Fruit fly (Drosophila melanogaster) whole organism, embryonic: Measurements from ENCODE around the gene UBL3.
A peak's percentile ranks its signal among the peaks of the same experiment; 100 is the strongest.

ENCODE experiments used
- CG11695 ChIP-seq: fragments of 200-800 bp; sonication (Bioruptor generic); IDR thresholded peaks from 3 replicates; pipeline ENCODE4 v1.3.6; 2022; ENCODE audit warnings: missing biosample characterization, missing genetic modification characterization
- CG1233 ChIP-seq: fragments of 200-800 bp; sonication (Bioruptor generic); optimal IDR thresholded peaks from 4 replicates; lab custom pipeline; 2018; ENCODE audit warnings: missing biosample characterization, mild to moderate bottlenecking, missing genetic modification characterization
- CG13424 ChIP-seq: fragments of 200-800 bp; sonication (Bioruptor generic); optimal IDR thresholded peaks from 2 replicates; lab custom pipeline; 2019; ENCODE audit warnings: missing biosample characterization, mild to moderate bottlenecking, missing genetic modification characterization, moderate library complexity
- CG13775 ChIP-seq: fragments of 200-800 bp; sonication (Bioruptor generic); optimal IDR thresholded peaks from 3 replicates; lab custom pipeline; 2017; ENCODE audit warnings: missing biosample characterization, mild to moderate bottlenecking, missing genetic modification characterization
- CG17328 ChIP-seq: fragments of 200-800 bp; sonication (Bioruptor generic); IDR thresholded peaks from 2 replicates; pipeline ENCODE4 v1.3.6; 2022; ENCODE audit warnings: missing biosample characterization, missing genetic modification characterization
- CG17385 ChIP-seq: fragments of 200-800 bp; sonication (Bioruptor generic); optimal IDR thresholded peaks from 3 replicates; lab custom pipeline; 2018; ENCODE audit warnings: missing biosample characterization, mild to moderate bottlenecking, missing genetic modification characterization
- CG2199 ChIP-seq: fragments of 200-800 bp; sonication (Bioruptor generic); IDR thresholded peaks from 3 replicates; pipeline ENCODE4 v1.3.6; 2022; ENCODE audit warnings: missing biosample characterization, missing genetic modification characterization
- CG30403 ChIP-seq: fragments of 200-800 bp; sonication (Bioruptor generic); optimal IDR thresholded peaks from 3 replicates; lab custom pipeline; 2016; ENCODE audit warnings: missing biosample characterization, missing genetic modification characterization
- CG4328 ChIP-seq: fragments of 200-800 bp; sonication (Bioruptor generic); optimal IDR thresholded peaks from 3 replicates; lab custom pipeline; 2017; ENCODE audit warnings: missing biosample characterization, missing genetic modification reagents, missing genetic modification characterization
- CG6765 ChIP-seq: fragments of 200-800 bp; sonication (Bioruptor generic); optimal IDR thresholded peaks from 3 replicates; lab custom pipeline; 2017; ENCODE audit warnings: missing biosample characterization, mild to moderate bottlenecking, missing genetic modification characterization
- CG6854 ChIP-seq: fragments of 200-800 bp; sonication (Bioruptor generic); optimal IDR thresholded peaks from 3 replicates; lab custom pipeline; 2017; ENCODE audit warnings: missing biosample characterization, mild to moderate bottlenecking, missing genetic modification characterization
- CG7786 ChIP-seq: fragments of 200-800 bp; sonication (Bioruptor generic); optimal IDR thresholded peaks from 2 replicates; lab custom pipeline; 2016; ENCODE audit warnings: missing biosample characterization, missing genetic modification characterization
- CG9609 ChIP-seq: fragments of 200-800 bp; sonication (Bioruptor generic); optimal IDR thresholded peaks from 3 replicates; lab custom pipeline; 2016; ENCODE audit warnings: missing biosample characterization, missing genetic modification characterization
- Chrac-16 ChIP-seq: fragments of 200-800 bp; sonication (Bioruptor generic); optimal IDR thresholded peaks from 3 replicates; lab custom pipeline; 2016; ENCODE audit warnings: missing biosample characterization, missing genetic modification characterization
- D19A ChIP-seq: fragments of 200-800 bp; optimal IDR thresholded peaks from 3 replicates; lab custom pipeline; 2019; ENCODE audit warnings: missing biosample characterization, mild to moderate bottlenecking, missing genetic modification characterization, moderate library complexity
- Dbx ChIP-seq: fragments of 200-800 bp; sonication (Bioruptor generic); IDR thresholded peaks from 3 replicates; pipeline ENCODE4 v1.3.6; 2022; ENCODE audit warnings: missing biosample characterization, missing genetic modification characterization
- Ets65A ChIP-seq: fragments of 200-800 bp; sonication (Bioruptor generic); peaks from one replicate; lab custom pipeline; 2016; ENCODE audit warnings: missing biosample characterization, missing genetic modification characterization
- Fer1 ChIP-seq: fragments of 200-800 bp; sonication (Bioruptor generic); optimal IDR thresholded peaks from 2 replicates; lab custom pipeline; 2017; ENCODE audit warnings: missing biosample characterization, mild to moderate bottlenecking, missing genetic modification characterization
- H2.0 ChIP-seq: fragments of 200-800 bp; sonication (Bioruptor generic); IDR thresholded peaks from 2 replicates; pipeline ENCODE4 v1.3.6; 2022; ENCODE audit warnings: missing biosample characterization, missing genetic modification characterization
- HHEX ChIP-seq: fragments of 200-800 bp; sonication (Bioruptor generic); optimal IDR thresholded peaks from 3 replicates; lab custom pipeline; 2017; ENCODE audit warnings: missing biosample characterization, mild to moderate bottlenecking, missing genetic modification characterization, missing genetic modification reagents
- HLH54F ChIP-seq: fragments of 200-800 bp; sonication (Bioruptor generic); optimal IDR thresholded peaks from 3 replicates; lab custom pipeline; 2016; ENCODE audit warnings: missing biosample characterization, missing genetic modification characterization
- Max ChIP-seq: fragments of 200-800 bp; sonication (Bioruptor generic); optimal IDR thresholded peaks from 2 replicates; lab custom pipeline; 2016; ENCODE audit warnings: missing biosample characterization, mild to moderate bottlenecking, missing genetic modification characterization
- Med ChIP-seq: fragments of 200-800 bp; sonication (Bioruptor generic); peaks from one replicate; lab custom pipeline; 2016; ENCODE audit warnings: missing biosample characterization, missing genetic modification characterization, mild to moderate bottlenecking, inconsistent platforms, moderate library complexity
- Oaz ChIP-seq: fragments of 200-800 bp; sonication (Bioruptor generic); IDR thresholded peaks from 2 replicates; pipeline ENCODE4 v1.3.6; 2022; ENCODE audit warnings: missing biosample characterization, missing genetic modification characterization
- Sox102F ChIP-seq: fragments of 200-800 bp; sonication (Bioruptor generic); optimal IDR thresholded peaks from 2 replicates; lab custom pipeline; 2018; ENCODE audit warnings: missing biosample characterization, mild to moderate bottlenecking, missing genetic modification characterization, moderate library complexity
- Spps ChIP-seq: fragments of 200-800 bp; sonication (Bioruptor generic); optimal IDR thresholded peaks from 2 replicates; lab custom pipeline; 2018; ENCODE audit warnings: missing biosample characterization, mild to moderate bottlenecking, missing genetic modification characterization
- Ssrp ChIP-seq: fragments of 200-800 bp; sonication (Bioruptor generic); optimal IDR thresholded peaks from 2 replicates; lab custom pipeline; 2018; ENCODE audit warnings: missing biosample characterization, mild to moderate bottlenecking, missing genetic modification characterization, moderate library complexity
- Xbp1 ChIP-seq: fragments of 200-800 bp; sonication (Bioruptor generic); optimal IDR thresholded peaks from 3 replicates; lab custom pipeline; 2016; ENCODE audit warnings: missing biosample characterization, mild to moderate bottlenecking, missing genetic modification characterization
- Xrp1 ChIP-seq: fragments of 200-800 bp; sonication (Bioruptor generic); IDR thresholded peaks from 2 replicates; pipeline ENCODE4 v1.3.6; 2022; ENCODE audit warnings: missing biosample characterization, missing genetic modification characterization
- al ChIP-seq: fragments of 200-800 bp; sonication (Bioruptor generic); IDR thresholded peaks from 2 replicates; pipeline ENCODE4 v1.3.6; 2022; ENCODE audit warnings: missing biosample characterization, missing genetic modification characterization
- ap ChIP-seq: fragments of 200-800 bp; sonication (Bioruptor generic); IDR thresholded peaks from 2 replicates; pipeline ENCODE4 v1.3.6; 2022; ENCODE audit warnings: missing biosample characterization, missing genetic modification characterization
- chn ChIP-seq: fragments of 200-800 bp; sonication (Bioruptor generic); optimal IDR thresholded peaks from 2 replicates; lab custom pipeline; 2016; ENCODE audit warnings: missing biosample characterization, missing genetic modification characterization
- dmrt11E ChIP-seq: fragments of 200-800 bp; sonication (Bioruptor generic); optimal IDR thresholded peaks from 3 replicates; lab custom pipeline; 2018; ENCODE audit warnings: missing biosample characterization, mild to moderate bottlenecking, missing genetic modification characterization, moderate library complexity
- gro ChIP-seq: fragments of 200-800 bp; sonication (Bioruptor generic); optimal IDR thresholded peaks from 2 replicates; lab custom pipeline; 2016; ENCODE audit warnings: missing biosample characterization, missing genetic modification characterization
- gsb ChIP-seq: fragments of 200-800 bp; sonication (Bioruptor generic); IDR thresholded peaks from 2 replicates; pipeline ENCODE4 v1.3.6; 2022; ENCODE audit warnings: missing biosample characterization, missing genetic modification characterization
- ind ChIP-seq: fragments of 200-800 bp; sonication (Bioruptor generic); optimal IDR thresholded peaks from 3 replicates; lab custom pipeline; 2016; ENCODE audit warnings: missing biosample characterization, missing genetic modification characterization
- lilli ChIP-seq: fragments of 200-800 bp; sonication (Bioruptor generic); optimal IDR thresholded peaks from 3 replicates; lab custom pipeline; 2016; ENCODE audit warnings: missing biosample characterization, missing genetic modification characterization
- lola ChIP-seq, 3 experiments: fragments of >200 bp in 2 of 3; fragments of 200-800 bp in 1 of 3; sonication (Bioruptor generic) in 1 of 3; optimal IDR thresholded peaks; 2 replicates each; lab custom pipeline; 2017 to 2019; ENCODE audit warnings: missing biosample characterization in 3 of 3, missing genetic modification characterization in 3 of 3, mild to moderate bottlenecking in 1 of 3, moderate library complexity in 1 of 3
- lov ChIP-seq, 2 experiments: fragments of 200-800 bp in 1 of 2; fragments of >200 bp in 1 of 2; sonication (Bioruptor generic) in 1 of 2; IDR thresholded peaks in 1 of 2; optimal IDR thresholded peaks in 1 of 2; 2 replicates in 1 of 2; 3 replicates in 1 of 2; pipeline versions ENCODE4 v1.3.6 to Lab custom; 2017 to 2022; ENCODE audit warnings: missing biosample characterization in 1 of 2, missing genetic modification characterization in 1 of 2
- mirr ChIP-seq: fragments of 200-800 bp; sonication (Bioruptor generic); optimal IDR thresholded peaks from 3 replicates; lab custom pipeline; 2018; ENCODE audit warnings: missing biosample characterization, mild to moderate bottlenecking, missing genetic modification characterization
- nerfin-1 ChIP-seq: fragments of 200-800 bp; sonication (Bioruptor generic); optimal IDR thresholded peaks from 3 replicates; lab custom pipeline; 2019; ENCODE audit warnings: missing biosample characterization, mild to moderate bottlenecking, missing genetic modification characterization, moderate library complexity
- nmo ChIP-seq: fragments of 200-800 bp; sonication (Bioruptor generic); optimal IDR thresholded peaks from 2 replicates; lab custom pipeline; 2018; ENCODE audit warnings: missing biosample characterization, mild to moderate bottlenecking, missing genetic modification characterization, moderate library complexity
- pan ChIP-seq, 4 experiments: fragments of >200 bp in 3 of 4; fragments of 200-800 bp in 1 of 4; sonication (Bioruptor generic) in 1 of 4; optimal IDR thresholded peaks in 3 of 4; IDR thresholded peaks in 1 of 4; 2 replicates each; pipeline versions ENCODE4 v1.3.6 to Lab custom; 2017 to 2022; ENCODE audit warnings: missing biosample characterization in 2 of 4, missing genetic modification characterization in 2 of 4, mixed read lengths in 1 of 4
- phol ChIP-seq: fragments of 200-800 bp; sonication (Bioruptor generic); optimal IDR thresholded peaks from 3 replicates; lab custom pipeline; 2018; ENCODE audit warnings: missing biosample characterization, mild to moderate bottlenecking, missing genetic modification characterization, moderate library complexity
- pros ChIP-seq: fragments of 200-800 bp; sonication (Bioruptor generic); optimal IDR thresholded peaks from 3 replicates; lab custom pipeline; 2019; ENCODE audit warnings: missing biosample characterization, mild to moderate bottlenecking, missing genetic modification characterization, moderate library complexity
- sens ChIP-seq: fragments of 200-800 bp; sonication (Bioruptor generic); peaks from one replicate; lab custom pipeline; 2016; ENCODE audit warnings: missing biosample characterization, missing genetic modification characterization
- seq ChIP-seq: fragments of 200-800 bp; sonication (Bioruptor generic); IDR thresholded peaks from 2 replicates; pipeline ENCODE4 v1.3.6; 2022; ENCODE audit warnings: missing biosample characterization, missing genetic modification characterization
- stc ChIP-seq: fragments of 200-800 bp; sonication (Bioruptor generic); IDR thresholded peaks from 2 replicates; pipeline ENCODE4 v1.3.6; 2022; ENCODE audit warnings: missing biosample characterization, missing genetic modification characterization

Gene UBL3

dm6 chrX:15818608-15819184, 34.3 kb downstream of the UBL3 start (continued):
- 0 out of 3 replicates have a peak, but pooled peaks have one; percentile 19 for TF ChIP-seq Dbx
- TF ChIP-seq lola (GFP tag; optimal IDR thresholded peaks at IDR 0.05; lab: Kevin White, UChicago) = peak in 1 of 3 experiments; percentile 43
- TF ChIP-seq seq (GFP tag; lab: Robert Waterston, UW) = peak; percentile 56; the same call in 1 of the 2 replicates
- peak; percentile 41 for TF ChIP-seq pros (GFP tag; lab: Kevin White, UChicago)
- peak; percentile 53; the same call in 1 of the 2 replicates for TF ChIP-seq stc (GFP tag; lab: Robert Waterston, UW)
- TF ChIP-seq ap (GFP tag; lab: Robert Waterston, UW) = 0 out of 2 replicates have a peak, but pooled peaks have one; percentile 21
- TF ChIP-seq CG30403 = peak; percentile 31
- no peak for TF ChIP-seq HHEX (GFP tag; lab: Kevin White, UChicago)
- TF ChIP-seq HLH54F (GFP tag; lab: Kevin White, UChicago) = peak; percentile 1
- peak; percentile 39 for TF ChIP-seq D19A (tag; lab: Kevin White, UChicago)
- peak; percentile 82 for TF ChIP-seq Med (GFP tag; lab: Kevin White, UChicago)
- TF ChIP-seq Ets65A = peak; percentile 94
- TF ChIP-seq CG11695 (GFP tag; lab: Robert Waterston, UW) = 0 out of 3 replicates have a peak, but pooled peaks have one; percentile 14
- no peak for TF ChIP-seq gsb (GFP tag; lab: Robert Waterston, UW)
- TF ChIP-seq lov (optimal IDR thresholded peaks at IDR 0.05; lab: Kevin White, UChicago) = no peak
- TF ChIP-seq lov (GFP tag; IDR thresholded peaks at IDR 0.05; lab: Robert Waterston, UW) = 0 out of 3 replicates have a peak, but pooled peaks have one; percentile 37
- peak; percentile 26 for TF ChIP-seq Chrac-16 (GFP tag; lab: Kevin White, UChicago)
- peak; percentile 11 for TF ChIP-seq CG7786 (GFP tag; lab: Kevin White, UChicago)
- peak; percentile 25 for TF ChIP-seq Fer1
- peak; percentile 45 for TF ChIP-seq CG13424 (tag; lab: Kevin White, UChicago)
- TF ChIP-seq CG6854 (GFP tag; lab: Kevin White, UChicago) = no peak
- TF ChIP-seq phol (tag; lab: Kevin White, UChicago) = peak; percentile 42
- TF ChIP-seq H2.0 (GFP tag; lab: Robert Waterston, UW) = peak; percentile 16; the same call in 1 of the 2 replicates
- TF ChIP-seq CG17385 (GFP tag; lab: Kevin White, UChicago) = peak; percentile 13
- TF ChIP-seq gro (GFP tag; lab: Kevin White, UChicago) = no peak
- peak; percentile 26 for TF ChIP-seq nerfin-1 (tag; lab: Kevin White, UChicago)
- peak; percentile 32 for TF ChIP-seq lilli (GFP tag; lab: Kevin White, UChicago)
- TF ChIP-seq Ssrp = peak; percentile 1
- peak; percentile 14 for TF ChIP-seq CG1233 (GFP tag; lab: Kevin White, UChicago)
- no peak for TF ChIP-seq CG13775 (GFP tag; lab: Kevin White, UChicago)
- TF ChIP-seq dmrt11E (tag; lab: Kevin White, UChicago) = peak; percentile 46
- TF ChIP-seq Sox102F = no peak
- no peak for TF ChIP-seq Spps (tag; lab: Kevin White, UChicago)
- TF ChIP-seq CG6765 = no peak
- peak; percentile 43 for TF ChIP-seq Xbp1 (GFP tag; lab: Kevin White, UChicago)
- peak; percentile 46 for TF ChIP-seq nmo (GFP tag; lab: Kevin White, UChicago)
- TF ChIP-seq CG9609 (GFP tag; lab: Kevin White, UChicago) = peak; percentile 1
- peak; percentile 52 for TF ChIP-seq Xrp1 (GFP tag; lab: Robert Waterston, UW)
- TF ChIP-seq CG4328 = no peak
- TF ChIP-seq Oaz (GFP tag; lab: Robert Waterston, UW) = 0 out of 2 replicates have a peak, but pooled peaks have one; percentile 10
- TF ChIP-seq ind (GFP tag; lab: Kevin White, UChicago) = peak; percentile 29
- TF ChIP-seq Max = no peak
- TF ChIP-seq sens (GFP tag; lab: Kevin White, UChicago) = peak; percentile 89
- TF ChIP-seq CG2199 (GFP tag; lab: Robert Waterston, UW) = peak; percentile 55; the same call in 1 of the 3 replicates
- peak; percentile 40; the same call in 1 of the 2 replicates for TF ChIP-seq CG17328 (GFP tag; lab: Robert Waterston, UW)
- no peak for TF ChIP-seq mirr (GFP tag; lab: Kevin White, UChicago)
- peak; percentile 25 for TF ChIP-seq chn (GFP tag; lab: Kevin White, UChicago)
- peak in 1 of 2 experiments; percentile 50 for TF ChIP-seq pan (optimal IDR thresholded peaks at IDR 0.05; lab: Kevin White, UChicago)
- TF ChIP-seq pan (GFP tag; optimal IDR thresholded peaks at IDR 0.05 in 1 of 2, IDR thresholded peaks at IDR 0.05 in 1 of 2) = peak in 1 of 2 experiments; percentile 14
- TF ChIP-seq al (GFP tag; lab: Robert Waterston, UW) = no peak
